Worm (Caenorhabditis elegans): Measurements from ENCODE around the gene R05H10.7.

DNA sequence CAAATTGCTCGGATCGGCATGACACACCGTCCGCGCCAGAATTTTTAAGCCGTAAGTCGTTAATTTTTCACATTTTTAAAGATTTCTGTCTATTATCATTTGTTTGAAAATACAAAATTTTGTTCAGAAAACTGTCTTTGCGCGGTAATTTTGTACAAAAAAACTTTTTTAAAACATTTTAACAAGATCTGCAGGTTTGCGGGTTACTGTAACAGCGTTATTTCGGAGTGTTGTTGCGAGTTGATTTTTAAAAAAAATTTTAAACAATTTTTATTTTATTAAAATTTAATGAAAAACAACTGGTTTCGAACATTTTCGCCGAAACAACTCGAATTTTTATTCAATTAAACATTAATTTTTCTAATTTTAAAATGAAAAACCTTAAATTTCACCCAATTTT is 42.2 kb upstream of the R05H10.7 start:
- TF ChIP-seq F13C5.2 (tag; optimal IDR thresholded peaks at IDR 0.05) (no peak), hmg-4 (GFP tag; optimal IDR thresholded peaks at IDR 0.05) (no peak), ama-1 (optimal IDR thresholded peaks at IDR 0.05) (no peak), ets-7 (tag; optimal IDR thresholded peaks at IDR 0.05) (no peak), tbx-11 (GFP tag; IDR thresholded peaks at IDR 0.05) (no peak), aly-1 (tag; optimal IDR thresholded peaks at IDR 0.05) (no peak), ceh-36 (tag; optimal IDR thresholded peaks at IDR 0.05) (no peak), ceh-13 (GFP tag; optimal IDR thresholded peaks at IDR 0.05) (no peak), tbx-37 (GFP tag; conservative IDR thresholded peaks at IDR 0.05) (no peak), pes-1 (GFP tag; IDR thresholded peaks at IDR 0.05) (no peak), flt-1 (GFP tag; IDR thresholded peaks at IDR 0.05) (no peak), hmbx-1 (tag; optimal IDR thresholded peaks at IDR 0.05) (no peak), scrt-1 (GFP tag; IDR thresholded peaks at IDR 0.05) (no peak)

Measured in whole organism, early embryonic.